Worm (Caenorhabditis elegans) whole organism, late embryonic: ENCODE results near the gene K10H10.10.

Experiments
- C38D4.7 ChIP-seq: fragments of 200-800 bp; sonication (Bioruptor generic); optimal IDR thresholded peaks from 2 replicates; lab custom pipeline; 2018; ENCODE audit warnings: mild to moderate bottlenecking, missing genetic modification characterization, moderate library complexity, missing compliant biosample characterization
- F13H6.1 ChIP-seq: sonication (generic microtip); optimal IDR thresholded peaks from 2 replicates; lab custom pipeline; 2016; ENCODE audit warnings: missing genetic modification characterization, missing compliant biosample characterization
- ceh-24 ChIP-seq: sonication (generic microtip); optimal IDR thresholded peaks from 2 replicates; lab custom pipeline; 2016; ENCODE audit warnings: mild to moderate bottlenecking, missing genetic modification characterization, missing compliant biosample characterization
- ceh-34 ChIP-seq: sonication (generic microtip); optimal IDR thresholded peaks from 2 replicates; lab custom pipeline; 2016; ENCODE audit warnings: mild to moderate bottlenecking, missing genetic modification characterization, missing compliant biosample characterization
- lin-11 ChIP-seq: fragments of 200-800 bp; sonication (Bioruptor generic); optimal IDR thresholded peaks from 2 replicates; lab custom pipeline; 2018; ENCODE audit warnings: mild to moderate bottlenecking, missing genetic modification characterization, missing compliant biosample characterization
- mec-3 ChIP-seq: sonication (generic microtip); optimal IDR thresholded peaks from 2 replicates; lab custom pipeline; 2016; ENCODE audit warnings: borderline replicate concordance, missing genetic modification characterization, missing compliant biosample characterization
- nhr-232 ChIP-seq: sonication (generic microtip); optimal IDR thresholded peaks from 2 replicates; lab custom pipeline; 2016; ENCODE audit warnings: missing genetic modification characterization, missing compliant biosample characterization
- ref-2 ChIP-seq: sonication (generic microtip); optimal IDR thresholded peaks from 2 replicates; lab custom pipeline; 2016; ENCODE audit warnings: missing genetic modification characterization, missing compliant biosample characterization
- tbx-7 ChIP-seq: sonication (generic microtip); optimal IDR thresholded peaks from 2 replicates; lab custom pipeline; 2016; ENCODE audit warnings: missing genotype, missing genetic modification characterization, missing compliant biosample characterization
- unc-55 ChIP-seq: sonication (generic microtip); optimal IDR thresholded peaks from 2 replicates; lab custom pipeline; 2017; ENCODE audit warnings: missing biosample characterization, missing genetic modification reagents, missing genetic modification characterization
- unc-86 ChIP-seq: sonication (generic microtip); optimal IDR thresholded peaks from 2 replicates; lab custom pipeline; 2016; ENCODE audit warnings: missing genetic modification characterization, missing compliant biosample characterization
- ztf-16 ChIP-seq: sonication (generic microtip); optimal IDR thresholded peaks from 2 replicates; lab custom pipeline; 2017; ENCODE audit warnings: missing genetic modification characterization, missing compliant biosample characterization

ce11 chrII:14525013-14525412 is 17.4 kb downstream of the K10H10.10 start, which contains the start of gene F57C2.4:
- TF ChIP-seq nhr-232 (tag; lab: Kevin White, UChicago), result no peak
- TF ChIP-seq ztf-16, result no peak
- TF ChIP-seq ceh-34 (tag; lab: Kevin White, UChicago), result no peak
- no peak for TF ChIP-seq lin-11 (tag; lab: Kevin White, UChicago)
- no peak for TF ChIP-seq C38D4.7 (GFP tag; lab: Kevin White, UChicago)
- no peak for TF ChIP-seq tbx-7
- TF ChIP-seq ref-2 (tag; lab: Kevin White, UChicago), result no peak
- TF ChIP-seq F13H6.1 (tag; lab: Kevin White, UChicago), result no peak
- no peak for TF ChIP-seq unc-86
- TF ChIP-seq mec-3 (tag; lab: Kevin White, UChicago), result no peak
- no peak for TF ChIP-seq unc-55
- no peak for TF ChIP-seq ceh-24
